Worm (Caenorhabditis elegans) whole organism, L4 larva: ENCODE data around the gene ttr-17.
A peak's percentile ranks its signal among the peaks of the same experiment; 100 is the strongest.
"Not testable (repeated sequence)": the region's sequence is repeated elsewhere in the genome, so short reads cannot be mapped to it uniquely, and the experiment has no call there.

Source experiments
- D1046.2 ChIP-seq: fragments of 200-800 bp; sonication (Bioruptor generic); IDR thresholded peaks from 2 replicates; pipeline ENCODE4 v1.3.6; 2022; ENCODE audit warnings: missing genetic modification characterization, missing compliant biosample characterization
- F37D6.2 ChIP-seq: sonication (generic microtip); optimal IDR thresholded peaks from 2 replicates; lab custom pipeline; 2016; ENCODE audit warnings: mild to moderate bottlenecking, missing genetic modification characterization, missing compliant biosample characterization
- R02D3.7 ChIP-seq: fragments of 150-350 bp; sonication (generic microtip); optimal IDR thresholded peaks from 3 replicates; lab custom pipeline; 2014; ENCODE audit warnings: missing biosample characterization, missing genetic modification characterization
- T26A8.4 ChIP-seq: fragments of 200-800 bp; sonication (Bioruptor generic); IDR thresholded peaks from 2 replicates; pipeline ENCODE4 v1.3.6; 2022; ENCODE audit warnings: missing genetic modification characterization, missing compliant biosample characterization
- Y105C5A.15 ChIP-seq: fragments of 200-800 bp; sonication (Bioruptor generic); IDR thresholded peaks from 2 replicates; pipeline ENCODE4 v1.3.6; 2022; ENCODE audit warnings: missing genetic modification characterization, missing compliant biosample characterization
- ama-1 ChIP-seq: fragments of 150-350 bp; optimal IDR thresholded peaks from 2 replicates; lab custom pipeline; 2014; ENCODE audit warnings: inconsistent platforms, mixed read lengths
- arid-1 ChIP-seq: fragments of 200-800 bp; sonication (Bioruptor generic); conservative IDR thresholded peaks from 2 replicates; pipeline ENCODE4 v1.3.6; 2022; ENCODE audit warnings: missing genetic modification reagents, missing genetic modification characterization, missing compliant biosample characterization
- attf-4 ChIP-seq: sonication (generic microtip); optimal IDR thresholded peaks from 3 replicates; lab custom pipeline; 2017; ENCODE audit warnings: missing biosample characterization, missing genetic modification characterization
- ceh-20 ChIP-seq: fragments of 200-800 bp; sonication (Bioruptor generic); IDR thresholded peaks from 2 replicates; pipeline ENCODE4 v1.3.6; 2022; ENCODE audit warnings: missing genetic modification reagents, missing genetic modification characterization, missing compliant biosample characterization
- ceh-44 ChIP-seq: fragments of 200-800 bp; sonication (Bioruptor generic); IDR thresholded peaks from 2 replicates; pipeline ENCODE4 v1.3.6; 2022; ENCODE audit warnings: missing genetic modification reagents, missing genetic modification characterization, missing compliant biosample characterization
- ceh-62 ChIP-seq: sonication (generic microtip); optimal IDR thresholded peaks from 2 replicates; lab custom pipeline; 2017; ENCODE audit warnings: missing biosample characterization, missing genetic modification characterization
- ces-1 ChIP-seq: fragments of 150-350 bp; sonication (generic microtip); optimal IDR thresholded peaks from 4 replicates; lab custom pipeline; 2014; ENCODE audit warnings: missing biosample characterization, missing genetic modification reagents, missing genetic modification characterization
- daf-12 ChIP-seq: fragments of 150-350 bp; optimal IDR thresholded peaks from 2 replicates; lab custom pipeline; 2014; ENCODE audit warnings: missing biosample characterization, missing genetic modification reagents, missing genetic modification characterization
- daf-16 ChIP-seq, 3 experiments: sonication (generic microtip); optimal IDR thresholded peaks; 2 replicates each; lab custom pipeline; 2016 to 2017; ENCODE audit warnings: missing genetic modification characterization in 3 of 3, missing genetic modification reagents in 3 of 3, mild to moderate bottlenecking in 2 of 3, missing compliant biosample characterization in 2 of 3, missing biosample characterization in 1 of 3, moderate library complexity in 1 of 3
- daf-8 ChIP-seq: fragments of 200-800 bp; sonication (Bioruptor generic); IDR thresholded peaks from 2 replicates; pipeline ENCODE4 v1.3.6; 2022; ENCODE audit warnings: missing genetic modification characterization, missing compliant biosample characterization
- dmd-6 ChIP-seq: fragments of 200-800 bp; sonication (Bioruptor generic); IDR thresholded peaks from 2 replicates; pipeline ENCODE4 v1.3.6; 2022; ENCODE audit warnings: missing genetic modification reagents, missing genetic modification characterization, missing compliant biosample characterization
- hif-1 ChIP-seq, 2 experiments: sonication (generic microtip); optimal IDR thresholded peaks; 2 replicates each; lab custom pipeline; 2016 to 2017; ENCODE audit warnings: missing compliant biosample characterization in 2 of 2, missing genetic modification characterization in 2 of 2, missing genetic modification reagents in 2 of 2, missing genotype in 2 of 2, mild to moderate bottlenecking in 1 of 2
- hlh-11 ChIP-seq: fragments of 200-800 bp; sonication (Bioruptor generic); optimal IDR thresholded peaks from 2 replicates; lab custom pipeline; 2018; ENCODE audit warnings: mild to moderate bottlenecking, missing genetic modification characterization, missing compliant biosample characterization
- hlh-30 ChIP-seq: sonication (generic microtip); optimal IDR thresholded peaks from 2 replicates; lab custom pipeline; 2017; ENCODE audit warnings: antibody characterized with exemption, mild to moderate bottlenecking, missing genetic modification characterization, missing compliant biosample characterization; ENCODE audit not compliant: insufficient read depth
- madf-9 ChIP-seq: fragments of 200-800 bp; sonication (Bioruptor generic); conservative IDR thresholded peaks from 2 replicates; pipeline ENCODE4 v1.3.6; 2022; ENCODE audit warnings: missing genetic modification reagents, missing genetic modification characterization, missing compliant biosample characterization
- nhr-11 ChIP-seq: fragments of 150-350 bp; optimal IDR thresholded peaks from 2 replicates; lab custom pipeline; 2014; ENCODE audit warnings: missing biosample characterization, missing genetic modification characterization
- nhr-111 ChIP-seq: fragments of 200-800 bp; sonication (Bioruptor generic); optimal IDR thresholded peaks from 2 replicates; lab custom pipeline; 2018; ENCODE audit warnings: mild to moderate bottlenecking, missing genetic modification characterization, missing compliant biosample characterization
- nhr-42 ChIP-seq: fragments of 200-800 bp; sonication (Bioruptor generic); IDR thresholded peaks from 2 replicates; pipeline ENCODE4 v1.3.6; 2022; ENCODE audit warnings: missing genetic modification characterization, missing compliant biosample characterization
- nhr-6 ChIP-seq: fragments of 150-350 bp; optimal IDR thresholded peaks from 2 replicates; lab custom pipeline; 2014; ENCODE audit warnings: missing biosample characterization, missing genetic modification characterization
- rbr-2 ChIP-seq: sonication (generic microtip); optimal IDR thresholded peaks from 2 replicates; lab custom pipeline; 2016; ENCODE audit warnings: missing genotype, missing genetic modification characterization, missing compliant biosample characterization
- spr-3 ChIP-seq: fragments of 200-800 bp; sonication (Bioruptor generic); optimal IDR thresholded peaks from 2 replicates; lab custom pipeline; 2018; ENCODE audit warnings: mild to moderate bottlenecking, missing genetic modification characterization, missing compliant biosample characterization
- tra-1 ChIP-seq: fragments of 200-800 bp; sonication (Bioruptor generic); IDR thresholded peaks from 2 replicates; pipeline ENCODE4 v1.3.6; 2022; ENCODE audit warnings: missing genetic modification reagents, missing genetic modification characterization, missing compliant biosample characterization
- unc-62 ChIP-seq, 3 experiments: fragments of 150-350 bp in 1 of 3; sonication (generic microtip); optimal IDR thresholded peaks in 2 of 3; peaks in 1 of 3; 1 replicate in 1 of 3; 2 replicates in 2 of 3; lab custom pipeline; 2014 to 2017; ENCODE audit warnings: missing biosample characterization in 3 of 3, missing genetic modification characterization in 3 of 3, missing genetic modification reagents in 3 of 3, missing genotype in 1 of 3
- zag-1 ChIP-seq: fragments of 150-350 bp; optimal IDR thresholded peaks from 2 replicates; lab custom pipeline; 2014; ENCODE audit warnings: missing biosample characterization, missing genetic modification characterization
- zfp-3 ChIP-seq: fragments of 200-800 bp; sonication (Bioruptor generic); conservative IDR thresholded peaks from 2 replicates; pipeline ENCODE4 v1.3.6; 2022; ENCODE audit warnings: missing genetic modification reagents, missing genetic modification characterization, missing compliant biosample characterization
- zip-2 ChIP-seq: fragments of 150-350 bp; optimal IDR thresholded peaks from 2 replicates; lab custom pipeline; 2014; ENCODE audit warnings: missing biosample characterization, missing genetic modification characterization
- ztf-11 ChIP-seq: fragments of 150-350 bp; optimal IDR thresholded peaks from 2 replicates; lab custom pipeline; 2014; ENCODE audit warnings: missing biosample characterization, missing genetic modification characterization

The ttr-17 gene

ce11 chrIV:11080823-11081285 lies 14.0 kb upstream of the ttr-17 start, which contains the start of gene atg-7 (continued):
- TF ChIP-seq F37D6.2: no peak
- TF ChIP-seq, all 104 proteins: peak for 18

- TF ChIP-seq hif-1 (tag; optimal IDR thresholded peaks at IDR 0.05; lab: Kevin White, UChicago): no peak
- no peak for TF ChIP-seq tra-1 (GFP tag; lab: Robert Waterston, UW)
- TF ChIP-seq ces-1 (GFP tag; lab: Kevin White, UChicago): no peak
- no peak for TF ChIP-seq daf-12 (tag; lab: Kevin White, UChicago)
- TF ChIP-seq dmd-6: no peak
Measured at ce11 chrIV:11078482-11078881, 11.7 kb upstream of the ttr-17 start, which contains the start of gene Y5F2A.4. TSS of gene Y5F2A.4 (minus strand) at chrIV:11078582.

- TF ChIP-seq zag-1 (tag; lab: Kevin White, UChicago) (peak; percentile 46), unc-62 (GFP tag; optimal IDR thresholded peaks at IDR 0.05 in 1 of 2; lab: Kevin White, UChicago) (peak in 1 of 2 experiments; percentile 96)
- TF ChIP-seq unc-62 (tag; optimal IDR thresholded peaks at IDR 0.05; lab: Kevin White, UChicago): not testable (repeated sequence)
Measured at ce11 chrIV:11070895-11071294, 4.1 kb upstream of the ttr-17 start.

ce11 chrIV:11068314-11068713 lies 1.5 kb upstream of the ttr-17 start:
- TF ChIP-seq ama-1: no peak
- TF ChIP-seq nhr-111 (GFP tag; lab: Kevin White, UChicago): no peak
- TF ChIP-seq ceh-44 (GFP tag; lab: Robert Waterston, UW): no peak
- TF ChIP-seq ceh-62: no peak
- peak in 1 of 2 experiments; percentile 96 for TF ChIP-seq daf-16 (GFP tag; optimal IDR thresholded peaks at IDR 0.05; lab: Kevin White, UChicago)
- TF ChIP-seq daf-16 (tag; optimal IDR thresholded peaks at IDR 0.05; lab: Kevin White, UChicago): no peak
- no peak for TF ChIP-seq zag-1 (tag; lab: Kevin White, UChicago)
- TF ChIP-seq unc-62 (GFP tag; optimal IDR thresholded peaks at IDR 0.05 in 1 of 2; lab: Kevin White, UChicago): peak in 1 of 2 experiments; percentile 100
- no peak for TF ChIP-seq unc-62 (tag; optimal IDR thresholded peaks at IDR 0.05; lab: Kevin White, UChicago)
- TF ChIP-seq hlh-30 (tag; lab: Kevin White, UChicago): peak; percentile 57
- no peak for TF ChIP-seq zip-2
- TF ChIP-seq hlh-11 (tag; lab: Kevin White, UChicago): peak; percentile 42
- peak; percentile 93 for TF ChIP-seq nhr-11
- TF ChIP-seq nhr-42 (GFP tag; lab: Robert Waterston, UW): no peak
- TF ChIP-seq ceh-20 (GFP tag; lab: Robert Waterston, UW): peak; percentile 79
- TF ChIP-seq, all 104 proteins: peak for 6

ce11 chrIV:11063962-11064361 lies 2.9 kb downstream of the ttr-17 start, which contains the start of gene ttr-16:
TSS of gene ttr-16 (minus strand) at chrIV:11064137.
- TF ChIP-seq zfp-3 (GFP tag; lab: Robert Waterston, UW) (no peak), daf-16 (GFP tag; optimal IDR thresholded peaks at IDR 0.05; lab: Kevin White, UChicago) (peak in 1 of 2 experiments; percentile 91), daf-16 (tag; optimal IDR thresholded peaks at IDR 0.05; lab: Kevin White, UChicago) (no peak), attf-4 (tag; lab: Kevin White, UChicago) (no peak), F37D6.2 (no peak), ama-1 (peak; percentile 57), madf-9 (no peak), rbr-2 (no peak), nhr-11 (peak; percentile 67), D1046.2 (GFP tag; lab: Robert Waterston, UW) (no peak)

- TF ChIP-seq spr-3 (GFP tag; lab: Kevin White, UChicago) (no peak), D1046.2 (GFP tag; lab: Robert Waterston, UW) (no peak), T26A8.4 (peak; percentile 66; the same call in 1 of the 2 replicates), R02D3.7 (tag; lab: Kevin White, UChicago) (no peak), arid-1 (no peak), daf-8 (GFP tag; lab: Robert Waterston, UW) (no peak), ama-1 (peak; percentile 48), unc-62 (GFP tag; optimal IDR thresholded peaks at IDR 0.05 in 1 of 2; lab: Kevin White, UChicago) (peak in 1 of 2 experiments; percentile 94), unc-62 (tag; optimal IDR thresholded peaks at IDR 0.05; lab: Kevin White, UChicago) (no peak), daf-16 (GFP tag; optimal IDR thresholded peaks at IDR 0.05; lab: Kevin White, UChicago) (peak in 1 of 2 experiments; percentile 78), daf-16 (tag; optimal IDR thresholded peaks at IDR 0.05; lab: Kevin White, UChicago) (no peak), nhr-6 (tag; lab: Kevin White, UChicago) (no peak), ztf-11 (tag; lab: Kevin White, UChicago) (no peak), Y105C5A.15 (GFP tag; lab: Robert Waterston, UW) (no peak)
Measured at ce11 chrIV:11062984-11063613, 3.7 kb downstream of the ttr-17 start.
